Worm (Caenorhabditis elegans): ENCODE results near the gene rnp-3.

rnp-3 gene

ce11 chrIV:4225851-4226250 is 52.0 kb downstream of the rnp-3 start, which contains the start of gene srbc-71:
TSS of gene srbc-71 (minus strand) at chrIV:4225951.
- TF ChIP-seq unc-62 (GFP tag; optimal IDR thresholded peaks at IDR 0.05), result no peak

Measured in whole organism, dauer.